Fruit fly (Drosophila melanogaster): ENCODE data around the gene mfas.

Gene mfas

dm6 chr3R:11977336-11977678 lies 15.8 kb downstream of the mfas start:
- TF ChIP-seq tai (GFP tag; optimal IDR thresholded peaks at IDR 0.05), result no peak

- TF ChIP-seq lola (GFP tag; optimal IDR thresholded peaks at IDR 0.05) (no peak), GATAd (GFP tag; optimal IDR thresholded peaks at IDR 0.05) (no peak), Dfd (GFP tag; optimal IDR thresholded peaks at IDR 0.05) (no peak), N (GFP tag; optimal IDR thresholded peaks at IDR 0.05) (no peak), sage (GFP tag; optimal IDR thresholded peaks at IDR 0.05) (no peak), br (GFP tag; optimal IDR thresholded peaks at IDR 0.05) (peak; percentile 0), pan (optimal IDR thresholded peaks at IDR 0.05) (no peak), CG32264 (GFP tag; optimal IDR thresholded peaks at IDR 0.05) (no peak), CG9705 (GFP tag; optimal IDR thresholded peaks at IDR 0.05) (no peak), h (GFP tag; optimal IDR thresholded peaks at IDR 0.05) (no peak), Hr83 (GFP tag; optimal IDR thresholded peaks at IDR 0.05; ENCODE audit: poor library complexity, severe bottlenecking) (no peak), Sp1 (GFP tag; optimal IDR thresholded peaks at IDR 0.05) (peak; percentile 11), Hr78 (GFP tag; optimal IDR thresholded peaks at IDR 0.05) (no peak), HLH106 (tag; optimal IDR thresholded peaks at IDR 0.05) (no peak), rgr (GFP tag; optimal IDR thresholded peaks at IDR 0.05) (no peak), brk (GFP tag; optimal IDR thresholded peaks at IDR 0.05) (no peak), usp (GFP tag; optimal IDR thresholded peaks at IDR 0.05) (no peak), foxo (GFP tag; optimal IDR thresholded peaks at IDR 0.05) (no peak), fru (GFP tag; optimal IDR thresholded peaks at IDR 0.05) (peak; percentile 44), Jra (GFP tag; optimal IDR thresholded peaks at IDR 0.05) (no peak), Dif (GFP tag; optimal IDR thresholded peaks at IDR 0.05; ENCODE audit: partially characterized antibody) (peak; percentile 71), Rel (GFP tag; optimal IDR thresholded peaks at IDR 0.05) (no peak), Rel (tag; optimal IDR thresholded peaks at IDR 0.05) (peak; percentile 3), jim (GFP tag; optimal IDR thresholded peaks at IDR 0.05) (no peak), Vsx2 (GFP tag; optimal IDR thresholded peaks at IDR 0.05; ENCODE audit: partially characterized antibody) (no peak), sv (GFP tag; optimal IDR thresholded peaks at IDR 0.05) (no peak), ey (GFP tag; optimal IDR thresholded peaks at IDR 0.05) (no peak), tai (GFP tag; optimal IDR thresholded peaks at IDR 0.05) (no peak), dsf (GFP tag; optimal IDR thresholded peaks at IDR 0.05; ENCODE audit: borderline replicate concordance) (no peak), woc (GFP tag; optimal IDR thresholded peaks at IDR 0.05) (no peak), Hnf4 (GFP tag; optimal IDR thresholded peaks at IDR 0.05) (no peak), Mio (GFP tag; optimal IDR thresholded peaks at IDR 0.05) (no peak), psq (GFP tag; optimal IDR thresholded peaks at IDR 0.05) (no peak), CrebA (GFP tag; optimal IDR thresholded peaks at IDR 0.05; ENCODE audit: borderline replicate concordance) (no peak), dmrt93B (GFP tag; optimal IDR thresholded peaks at IDR 0.05) (no peak), Myc (optimal IDR thresholded peaks at IDR 0.05) (no peak), OdsH (GFP tag; optimal IDR thresholded peaks at IDR 0.05) (no peak), Abd-B (GFP tag; optimal IDR thresholded peaks at IDR 0.05) (no peak), dl (GFP tag; optimal IDR thresholded peaks at IDR 0.05; ENCODE audit: insufficient read depth in 1 of 2, partially characterized antibody in 2 of 2) (peak; percentile 19 to 45)
Measured at dm6 chr3R:11976556-11977335, 16.4 kb downstream of the mfas start, which contains the start of gene CG10005. Gene CG10005 (minus strand): TSS chr3R:11977197.

dm6 chr3R:11974631-11975030 lies 18.5 kb downstream of the mfas start, which contains the start of gene Tango9:
Gene Tango9 (minus strand): TSS chr3R:11974910.
- TF ChIP-seq psq (GFP tag; optimal IDR thresholded peaks at IDR 0.05) (no peak), CG32264 (GFP tag; optimal IDR thresholded peaks at IDR 0.05) (no peak), lola (GFP tag; optimal IDR thresholded peaks at IDR 0.05) (no peak), tai (GFP tag; optimal IDR thresholded peaks at IDR 0.05) (no peak), Hnf4 (GFP tag; optimal IDR thresholded peaks at IDR 0.05) (no peak), sage (GFP tag; optimal IDR thresholded peaks at IDR 0.05) (no peak), sv (GFP tag; optimal IDR thresholded peaks at IDR 0.05) (no peak), dmrt93B (GFP tag; optimal IDR thresholded peaks at IDR 0.05) (no peak), Dif (GFP tag; optimal IDR thresholded peaks at IDR 0.05; ENCODE audit: partially characterized antibody) (no peak), brk (GFP tag; optimal IDR thresholded peaks at IDR 0.05) (no peak), foxo (GFP tag; optimal IDR thresholded peaks at IDR 0.05) (peak in 1 of 2 experiments; percentile 53), Myc (optimal IDR thresholded peaks at IDR 0.05) (peak; percentile 48), Rel (GFP tag; optimal IDR thresholded peaks at IDR 0.05) (no peak), Rel (tag; optimal IDR thresholded peaks at IDR 0.05) (peak; percentile 99), Jra (GFP tag; optimal IDR thresholded peaks at IDR 0.05) (no peak), Hr78 (GFP tag; optimal IDR thresholded peaks at IDR 0.05) (no peak), Dfd (GFP tag; optimal IDR thresholded peaks at IDR 0.05) (no peak), dl (GFP tag; optimal IDR thresholded peaks at IDR 0.05; ENCODE audit: insufficient read depth in 1 of 2, partially characterized antibody in 2 of 2) (no peak), CrebA (GFP tag; optimal IDR thresholded peaks at IDR 0.05; ENCODE audit: borderline replicate concordance) (no peak), jim (GFP tag; optimal IDR thresholded peaks at IDR 0.05) (no peak), dsf (GFP tag; optimal IDR thresholded peaks at IDR 0.05; ENCODE audit: borderline replicate concordance) (peak; percentile 13), usp (GFP tag; optimal IDR thresholded peaks at IDR 0.05) (no peak), woc (GFP tag; optimal IDR thresholded peaks at IDR 0.05) (no peak), N (GFP tag; optimal IDR thresholded peaks at IDR 0.05) (no peak), HLH106 (tag; optimal IDR thresholded peaks at IDR 0.05) (peak; percentile 47), h (GFP tag; optimal IDR thresholded peaks at IDR 0.05) (peak; percentile 51), Vsx2 (GFP tag; optimal IDR thresholded peaks at IDR 0.05; ENCODE audit: partially characterized antibody) (no peak), fru (GFP tag; optimal IDR thresholded peaks at IDR 0.05) (peak; percentile 58), OdsH (GFP tag; optimal IDR thresholded peaks at IDR 0.05) (no peak), br (GFP tag; optimal IDR thresholded peaks at IDR 0.05) (peak; percentile 33), Sp1 (GFP tag; optimal IDR thresholded peaks at IDR 0.05) (peak; percentile 42), Hr83 (GFP tag; optimal IDR thresholded peaks at IDR 0.05; ENCODE audit: poor library complexity, severe bottlenecking) (peak; percentile 36), Mio (GFP tag; optimal IDR thresholded peaks at IDR 0.05) (no peak), Abd-B (GFP tag; optimal IDR thresholded peaks at IDR 0.05) (no peak), pan (optimal IDR thresholded peaks at IDR 0.05) (no peak), rgr (GFP tag; optimal IDR thresholded peaks at IDR 0.05) (peak; percentile 51), ey (GFP tag; optimal IDR thresholded peaks at IDR 0.05) (peak; percentile 21), CG9705 (GFP tag; optimal IDR thresholded peaks at IDR 0.05) (peak; percentile 32), GATAd (GFP tag; optimal IDR thresholded peaks at IDR 0.05) (no peak)
